Worm (Caenorhabditis elegans): Measurements from ENCODE around the gene ipla-3.
A peak's percentile ranks its signal among the peaks of the same experiment; 100 is the strongest.

The ipla-3 gene

ce11 chrV:20727458-20727857, 1.6 kb downstream of the ipla-3 start:
- TF ChIP-seq ceh-58 (GFP tag; IDR thresholded peaks at IDR 0.05), result no peak
- TF ChIP-seq lir-1 (GFP tag; conservative IDR thresholded peaks at IDR 0.05), result no peak
- no peak for TF ChIP-seq F52B5.7 (tag; optimal IDR thresholded peaks at IDR 0.05)
- TF ChIP-seq ztf-25 (GFP tag; IDR thresholded peaks at IDR 0.05), result no peak
- no peak for TF ChIP-seq akir-1 (GFP tag; optimal IDR thresholded peaks at IDR 0.05)

ce11 chrV:20722447-20722846, 6.6 kb downstream of the ipla-3 start:
- TF ChIP-seq T26A5.8 (tag; optimal IDR thresholded peaks at IDR 0.05), result no peak
- no peak for TF ChIP-seq egl-18 (GFP tag; IDR thresholded peaks at IDR 0.05)
- TF ChIP-seq xnd-1 (tag; optimal IDR thresholded peaks at IDR 0.05), result no peak
- TF ChIP-seq Y67H2A.10 (GFP tag; conservative IDR thresholded peaks at IDR 0.05), result no peak
- TF ChIP-seq ztf-22 (GFP tag; optimal IDR thresholded peaks at IDR 0.05), result no peak
- TF ChIP-seq fkh-3 (tag; optimal IDR thresholded peaks at IDR 0.05), result no peak
- no peak for TF ChIP-seq B0336.3 (GFP tag; IDR thresholded peaks at IDR 0.05)
- TF ChIP-seq mel-28 (tag; optimal IDR thresholded peaks at IDR 0.05; ENCODE audit: borderline replicate concordance), result no peak
- no peak for TF ChIP-seq hmg-20 (GFP tag; IDR thresholded peaks at IDR 0.05)

DNA sequence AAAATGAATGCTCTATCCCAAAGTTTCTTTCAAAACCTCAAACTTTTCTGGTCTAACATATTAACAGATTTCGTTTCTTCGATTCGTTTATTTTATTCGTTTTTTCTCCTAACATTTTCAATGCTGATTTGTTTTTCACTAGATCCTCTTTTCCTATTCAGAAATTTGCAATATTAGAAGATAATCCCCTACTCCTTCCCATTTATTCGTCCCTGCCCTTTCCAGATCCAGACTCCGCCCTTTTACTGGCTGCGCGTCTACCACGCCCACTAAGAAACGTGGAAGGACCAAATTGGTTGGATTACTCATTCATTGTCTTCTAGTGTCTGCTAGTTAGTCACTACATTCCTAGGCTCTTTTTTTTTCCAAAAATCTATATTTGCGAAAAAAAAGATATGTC, 7.1 kb downstream of the ipla-3 start, which contains the start of gene Y44A6C.2:
Gene Y44A6C.2 (plus strand): TSS at position 301 of the 400 bp plus-strand sequence.
- TF ChIP-seq lin-35 (GFP tag; optimal IDR thresholded peaks at IDR 0.05) (no peak), mcd-1 (GFP tag; IDR thresholded peaks at IDR 0.05) (no peak), fkh-3 (tag; optimal IDR thresholded peaks at IDR 0.05) (no peak), pbrm-1 (GFP tag; IDR thresholded peaks at IDR 0.05) (no peak), madf-3 (GFP tag; IDR thresholded peaks at IDR 0.05) (no peak), ccch-3 (GFP tag; optimal IDR thresholded peaks at IDR 0.05) (no peak), ztf-25 (GFP tag; IDR thresholded peaks at IDR 0.05) (no peak), lag-1 (GFP tag; IDR thresholded peaks at IDR 0.05) (no peak), nhr-27 (tag; optimal IDR thresholded peaks at IDR 0.05) (no peak), aptf-3 (GFP tag; IDR thresholded peaks at IDR 0.05) (no peak), sdz-38 (tag; optimal IDR thresholded peaks at IDR 0.05) (no peak), sptf-2 (GFP tag; optimal IDR thresholded peaks at IDR 0.05) (no peak)

- TF ChIP-seq B0261.1 (tag; optimal IDR thresholded peaks at IDR 0.05) (no peak), zfh-2 (GFP tag; conservative IDR thresholded peaks at IDR 0.05) (no peak), egl-18 (GFP tag; IDR thresholded peaks at IDR 0.05) (no peak), ceh-91 (GFP tag; IDR thresholded peaks at IDR 0.05) (no peak), nfyb-1 (GFP tag; IDR thresholded peaks at IDR 0.05) (0 out of 2 replicates have a peak, but pooled peaks have one; percentile 66), Y56A3A.18 (GFP tag; IDR thresholded peaks at IDR 0.05) (no peak), mes-4 (tag; optimal IDR thresholded peaks at IDR 0.05) (no peak), hmg-1.2 (GFP tag; IDR thresholded peaks at IDR 0.05) (no peak), athp-1 (tag; optimal IDR thresholded peaks at IDR 0.05) (no peak), K11D2.4 (GFP tag; IDR thresholded peaks at IDR 0.05) (0 out of 2 replicates have a peak, but pooled peaks have one; percentile 35), F22D6.2 (tag; optimal IDR thresholded peaks at IDR 0.05) (no peak), F33H1.4 (GFP tag; IDR thresholded peaks at IDR 0.05) (no peak), hmg-20 (GFP tag; IDR thresholded peaks at IDR 0.05) (no peak), B0019.2 (GFP tag; conservative IDR thresholded peaks at IDR 0.05) (no peak), tbp1 (GFP tag; optimal IDR thresholded peaks at IDR 0.05) (no peak), Y79H2A.3 (GFP tag; conservative IDR thresholded peaks at IDR 0.05) (no peak), lin-54 (GFP tag; optimal IDR thresholded peaks at IDR 0.05) (no peak), ztf-26 (tag; optimal IDR thresholded peaks at IDR 0.05) (no peak), K12H6.12 (tag; optimal IDR thresholded peaks at IDR 0.05) (no peak), unc-130 (GFP tag; optimal IDR thresholded peaks at IDR 0.05) (no peak), nfya-2 (GFP tag; IDR thresholded peaks at IDR 0.05) (no peak), T07F8.4 (tag; optimal IDR thresholded peaks at IDR 0.05) (no peak), somi-1 (GFP tag; optimal IDR thresholded peaks at IDR 0.05) (no peak), mcd-1 (GFP tag; IDR thresholded peaks at IDR 0.05) (0 out of 2 replicates have a peak, but pooled peaks have one; percentile 14)
Measured at ce11 chrV:20716830-20717441, 12.1 kb downstream of the ipla-3 start.
